Fruit fly (Drosophila melanogaster) whole organism, adult: ENCODE measurements around the gene Wdr33.

ENCODE experiments used
- CG14711 ChIP-seq: fragments of 200-800 bp; sonication (Bioruptor generic); optimal IDR thresholded peaks from 2 replicates; lab custom pipeline; 2018; ENCODE audit warnings: missing biosample characterization, mild to moderate bottlenecking, missing genetic modification characterization, moderate library complexity
- Mnt ChIP-seq: fragments of 200-800 bp; sonication (Bioruptor generic); optimal IDR thresholded peaks from 2 replicates; lab custom pipeline; 2016; ENCODE audit warnings: missing biosample characterization, mild to moderate bottlenecking, missing genetic modification characterization
- kay ChIP-seq: fragments of 200-800 bp; sonication (Bioruptor generic); peaks from one replicate; lab custom pipeline; 2016; ENCODE audit warnings: missing biosample characterization, missing genetic modification characterization, borderline replicate concordance
- pad ChIP-seq: fragments of 200-800 bp; sonication (Bioruptor generic); optimal IDR thresholded peaks from 3 replicates; lab custom pipeline; 2017; ENCODE audit warnings: missing biosample characterization, missing genetic modification characterization, mild to moderate bottlenecking, moderate library complexity, missing genetic modification reagents
- tj ChIP-seq: fragments of 200-800 bp; sonication (Bioruptor generic); optimal IDR thresholded peaks from 3 replicates; lab custom pipeline; 2017; ENCODE audit warnings: missing biosample characterization, mild to moderate bottlenecking, missing genetic modification characterization, moderate library complexity

DNA sequence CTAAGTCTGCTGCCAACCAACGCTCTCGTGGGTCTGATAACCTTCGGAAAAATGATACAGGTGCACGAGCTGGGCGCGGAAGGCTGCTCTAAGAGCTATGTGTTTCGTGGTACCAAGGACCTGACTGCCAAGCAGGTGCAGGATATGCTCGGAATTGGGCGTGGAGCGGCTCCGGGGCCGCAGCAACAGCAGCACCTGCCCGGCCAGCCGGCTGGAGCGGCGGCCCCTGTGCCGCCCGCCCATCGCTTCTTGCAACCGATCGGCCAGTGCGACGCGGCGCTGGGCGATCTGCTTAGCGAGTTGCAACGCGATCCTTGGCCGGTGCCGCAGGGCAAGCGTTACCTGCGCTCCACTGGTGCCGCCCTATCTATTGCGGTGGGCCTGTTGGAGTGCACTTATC is 10.5 kb upstream of the Wdr33 start:
- no peak for TF ChIP-seq CG14711 (tag; lab: Kevin White, UChicago)
- no peak for TF ChIP-seq pad
- TF ChIP-seq tj = no peak
- TF ChIP-seq kay (GFP tag; lab: Kevin White, UChicago) = no peak
- TF ChIP-seq Mnt (GFP tag; lab: Kevin White, UChicago) = no peak
